Fruit fly (Drosophila melanogaster) whole organism, embryonic: ENCODE measurements around the gene CG11158.
A peak's percentile ranks its signal among the peaks of the same experiment; 100 is the strongest.

ENCODE experiments used
- ATbp ChIP-seq: fragments of 200-800 bp; sonication (Bioruptor generic); optimal IDR thresholded peaks from 2 replicates; lab custom pipeline; 2017; ENCODE audit warnings: missing biosample characterization, mild to moderate bottlenecking, missing genetic modification characterization, missing genetic modification reagents
- Adf1 ChIP-seq: fragments of 200-800 bp; sonication (Bioruptor generic); IDR thresholded peaks from 2 replicates; pipeline ENCODE4 v1.3.6; 2022; ENCODE audit warnings: missing biosample characterization, missing genetic modification characterization
- CG10209 ChIP-seq: fragments of 200-800 bp; sonication (Bioruptor generic); optimal IDR thresholded peaks from 3 replicates; lab custom pipeline; 2017; ENCODE audit warnings: missing biosample characterization, mild to moderate bottlenecking, missing genetic modification characterization, missing genetic modification reagents
- CG11085 ChIP-seq: fragments of 200-800 bp; sonication (Bioruptor generic); IDR thresholded peaks from 2 replicates; pipeline ENCODE4 v1.3.6; 2022; ENCODE audit warnings: missing biosample characterization, missing genetic modification characterization
- CG11398 ChIP-seq: fragments of 200-800 bp; sonication (Bioruptor generic); optimal IDR thresholded peaks from 2 replicates; lab custom pipeline; 2016; ENCODE audit warnings: missing biosample characterization, missing genetic modification characterization
- CG11560 ChIP-seq: fragments of 200-800 bp; sonication (Bioruptor generic); IDR thresholded peaks from 3 replicates; pipeline ENCODE4 v1.3.6; 2022; ENCODE audit warnings: missing biosample characterization, missing genetic modification characterization
- CG1233 ChIP-seq: fragments of 200-800 bp; sonication (Bioruptor generic); optimal IDR thresholded peaks from 4 replicates; lab custom pipeline; 2018; ENCODE audit warnings: missing biosample characterization, mild to moderate bottlenecking, missing genetic modification characterization
- CG13296 ChIP-seq: fragments of 200-800 bp; sonication (Bioruptor generic); optimal IDR thresholded peaks from 3 replicates; lab custom pipeline; 2018; ENCODE audit warnings: missing biosample characterization, mild to moderate bottlenecking, missing genetic modification characterization
- CG15479 ChIP-seq: fragments of 200-800 bp; sonication (Bioruptor generic); optimal IDR thresholded peaks from 3 replicates; lab custom pipeline; 2019; ENCODE audit warnings: missing biosample characterization, mild to moderate bottlenecking, missing genetic modification characterization, moderate library complexity
- CG15514 ChIP-seq: fragments of 200-800 bp; sonication (Bioruptor generic); optimal IDR thresholded peaks from 3 replicates; lab custom pipeline; 2017; ENCODE audit warnings: missing biosample characterization, missing genetic modification characterization, mild to moderate bottlenecking, moderate library complexity, missing genetic modification reagents
- CG16813 ChIP-seq: fragments of 200-800 bp; sonication (Bioruptor generic); IDR thresholded peaks from 3 replicates; pipeline ENCODE4 v1.3.6; 2022; ENCODE audit warnings: missing biosample characterization, missing genetic modification characterization; ENCODE audit not compliant: partially characterized antibody
- CG16815 ChIP-seq: fragments of 200-800 bp; sonication (Bioruptor generic); optimal IDR thresholded peaks from 3 replicates; lab custom pipeline; 2017; ENCODE audit warnings: missing biosample characterization, mild to moderate bottlenecking, missing genetic modification characterization
- CG17385 ChIP-seq: fragments of 200-800 bp; sonication (Bioruptor generic); optimal IDR thresholded peaks from 3 replicates; lab custom pipeline; 2018; ENCODE audit warnings: missing biosample characterization, mild to moderate bottlenecking, missing genetic modification characterization
- CG2120 ChIP-seq: fragments of 200-800 bp; sonication (Bioruptor generic); optimal IDR thresholded peaks from 3 replicates; lab custom pipeline; 2016; ENCODE audit warnings: missing biosample characterization, missing genetic modification characterization
- CG3163 ChIP-seq: fragments of 200-800 bp; sonication (Bioruptor generic); optimal IDR thresholded peaks from 3 replicates; lab custom pipeline; 2016; ENCODE audit warnings: missing biosample characterization, missing genetic modification characterization
- CG4707 ChIP-seq: fragments of 200-800 bp; sonication (Bioruptor generic); optimal IDR thresholded peaks from 2 replicates; lab custom pipeline; 2018; ENCODE audit warnings: missing biosample characterization, mild to moderate bottlenecking, missing genetic modification characterization, moderate library complexity
- CG6254 ChIP-seq: fragments of 200-800 bp; sonication (Bioruptor generic); optimal IDR thresholded peaks from 3 replicates; lab custom pipeline; 2017; ENCODE audit warnings: mild to moderate bottlenecking, missing biosample characterization, missing genetic modification reagents, missing genetic modification characterization
- CG6683 ChIP-seq: fragments of 200-800 bp; sonication (Bioruptor generic); optimal IDR thresholded peaks from 2 replicates; lab custom pipeline; 2017; ENCODE audit warnings: missing biosample characterization, mild to moderate bottlenecking, missing genetic modification characterization, missing genetic modification reagents
- CG7839 ChIP-seq: fragments of 200-800 bp; sonication (Bioruptor generic); optimal IDR thresholded peaks from 3 replicates; lab custom pipeline; 2018; ENCODE audit warnings: missing biosample characterization, mild to moderate bottlenecking, missing genetic modification characterization, moderate library complexity
- CG9215 ChIP-seq: fragments of 200-800 bp; sonication (Bioruptor generic); IDR thresholded peaks from 2 replicates; pipeline ENCODE4 v1.3.6; 2022; ENCODE audit warnings: missing biosample characterization, missing genetic modification characterization
- Chrac-16 ChIP-seq: fragments of 200-800 bp; sonication (Bioruptor generic); optimal IDR thresholded peaks from 3 replicates; lab custom pipeline; 2016; ENCODE audit warnings: missing biosample characterization, missing genetic modification characterization
- CkIIα-i1 ChIP-seq: fragments of 200-800 bp; sonication (Bioruptor generic); IDR thresholded peaks from 2 replicates; pipeline ENCODE4 v1.3.6; 2022; ENCODE audit warnings: missing biosample characterization, missing genetic modification characterization
- Hmx ChIP-seq: fragments of 200-800 bp; sonication (Bioruptor generic); optimal IDR thresholded peaks from 2 replicates; lab custom pipeline; 2016; ENCODE audit warnings: missing biosample characterization, missing genetic modification characterization
- Med ChIP-seq: fragments of 200-800 bp; sonication (Bioruptor generic); peaks from one replicate; lab custom pipeline; 2016; ENCODE audit warnings: missing biosample characterization, missing genetic modification characterization, mild to moderate bottlenecking, inconsistent platforms, moderate library complexity
- Mes4 ChIP-seq: fragments of 200-800 bp; sonication (Bioruptor generic); optimal IDR thresholded peaks from 2 replicates; lab custom pipeline; 2016; ENCODE audit warnings: missing biosample characterization, missing genetic modification characterization
- Nf-YA ChIP-seq: fragments of 200-800 bp; sonication (Bioruptor generic); IDR thresholded peaks from 2 replicates; pipeline ENCODE4 v1.3.6; 2022; ENCODE audit warnings: missing biosample characterization, missing genetic modification characterization
- Six4 ChIP-seq: fragments of 200-800 bp; sonication (Bioruptor generic); optimal IDR thresholded peaks from 2 replicates; lab custom pipeline; 2016; ENCODE audit warnings: missing biosample characterization, missing genetic modification characterization
- Spps ChIP-seq: fragments of 200-800 bp; sonication (Bioruptor generic); optimal IDR thresholded peaks from 2 replicates; lab custom pipeline; 2018; ENCODE audit warnings: missing biosample characterization, mild to moderate bottlenecking, missing genetic modification characterization
- Xrp1 ChIP-seq: fragments of 200-800 bp; sonication (Bioruptor generic); IDR thresholded peaks from 2 replicates; pipeline ENCODE4 v1.3.6; 2022; ENCODE audit warnings: missing biosample characterization, missing genetic modification characterization
- amos ChIP-seq: fragments of 200-800 bp; sonication (Bioruptor generic); IDR thresholded peaks from 2 replicates; pipeline ENCODE4 v1.3.6; 2022; ENCODE audit warnings: missing biosample characterization, missing genetic modification characterization; ENCODE audit not compliant: partially characterized antibody
- bab2 ChIP-seq: fragments of 200-800 bp; sonication (Bioruptor generic); optimal IDR thresholded peaks from 2 replicates; lab custom pipeline; 2016; ENCODE audit warnings: missing biosample characterization, missing genetic modification characterization
- bowl ChIP-seq: fragments of 200-800 bp; sonication (Bioruptor generic); IDR thresholded peaks from 2 replicates; pipeline ENCODE4 v1.3.6; 2022; ENCODE audit warnings: missing biosample characterization, missing genetic modification characterization
- btn ChIP-seq: fragments of 200-800 bp; sonication (Bioruptor generic); optimal IDR thresholded peaks from 2 replicates; lab custom pipeline; 2016; ENCODE audit warnings: missing biosample characterization, missing genetic modification characterization
- fd64A ChIP-seq: fragments of 200-800 bp; sonication (Bioruptor generic); optimal IDR thresholded peaks from 3 replicates; lab custom pipeline; 2018; ENCODE audit warnings: missing biosample characterization, mild to moderate bottlenecking, missing genetic modification characterization
- gro ChIP-seq: fragments of 200-800 bp; sonication (Bioruptor generic); optimal IDR thresholded peaks from 2 replicates; lab custom pipeline; 2016; ENCODE audit warnings: missing biosample characterization, missing genetic modification characterization
- ham ChIP-seq: fragments of 200-800 bp; sonication (Bioruptor generic); IDR thresholded peaks from 2 replicates; pipeline ENCODE4 v1.3.6; 2022; ENCODE audit warnings: missing biosample characterization, missing genetic modification characterization
- kah ChIP-seq: fragments of 200-800 bp; sonication (Bioruptor generic); optimal IDR thresholded peaks from 2 replicates; lab custom pipeline; 2018; ENCODE audit warnings: missing biosample characterization, mild to moderate bottlenecking, missing genetic modification characterization
- kni ChIP-seq: fragments of 200-800 bp; sonication (Bioruptor generic); optimal IDR thresholded peaks from 3 replicates; lab custom pipeline; 2017; ENCODE audit warnings: mild to moderate bottlenecking, missing biosample characterization, missing genetic modification reagents, missing genetic modification characterization
- nom ChIP-seq: fragments of 200-800 bp; sonication (Bioruptor generic); optimal IDR thresholded peaks from 2 replicates; lab custom pipeline; 2017; ENCODE audit warnings: missing biosample characterization, missing genetic modification characterization, mild to moderate bottlenecking, moderate library complexity, missing genetic modification reagents
- org-1 ChIP-seq: fragments of 200-800 bp; sonication (Bioruptor generic); optimal IDR thresholded peaks from 2 replicates; lab custom pipeline; 2017; ENCODE audit warnings: missing biosample characterization, missing genetic modification characterization
- pfk ChIP-seq: fragments of 200-800 bp; sonication (Bioruptor generic); optimal IDR thresholded peaks from 2 replicates; lab custom pipeline; 2018; ENCODE audit warnings: missing biosample characterization, mild to moderate bottlenecking, missing genetic modification characterization, moderate library complexity
- pzg ChIP-seq: fragments of 200-800 bp; sonication (Bioruptor generic); optimal IDR thresholded peaks from 3 replicates; lab custom pipeline; 2018; ENCODE audit warnings: missing biosample characterization, mild to moderate bottlenecking, missing genetic modification characterization, moderate library complexity
- rib ChIP-seq: fragments of 200-800 bp; sonication (Bioruptor generic); IDR thresholded peaks from 2 replicates; pipeline ENCODE4 v1.3.6; 2022; ENCODE audit warnings: missing biosample characterization, missing genetic modification characterization
- ro ChIP-seq: fragments of 200-800 bp; sonication (Bioruptor generic); IDR thresholded peaks from 2 replicates; pipeline ENCODE4 v1.3.6; 2022; ENCODE audit warnings: missing biosample characterization, missing genetic modification characterization
- row ChIP-seq: fragments of 200-800 bp; sonication (Bioruptor generic); IDR thresholded peaks from 3 replicates; pipeline ENCODE4 v1.3.6; 2022; ENCODE audit warnings: missing biosample characterization, missing genetic modification characterization
- sisA ChIP-seq: fragments of 200-800 bp; sonication (Bioruptor generic); IDR thresholded peaks from 2 replicates; pipeline ENCODE4 v1.3.6; 2022; ENCODE audit warnings: missing biosample characterization, missing genetic modification characterization
- slp2 ChIP-seq: fragments of 200-800 bp; sonication (Bioruptor generic); optimal IDR thresholded peaks from 2 replicates; lab custom pipeline; 2016; ENCODE audit warnings: missing biosample characterization, missing genetic modification characterization
- ssp ChIP-seq: fragments of 200-800 bp; sonication (Bioruptor generic); IDR thresholded peaks from 2 replicates; pipeline ENCODE4 v1.3.6; 2022; ENCODE audit warnings: missing biosample characterization, missing genetic modification characterization
- wor ChIP-seq: fragments of 200-800 bp; sonication (Bioruptor generic); IDR thresholded peaks from 2 replicates; pipeline ENCODE4 v1.3.6; 2022; ENCODE audit warnings: missing biosample characterization, missing genetic modification characterization

Gene CG11158

DNA sequence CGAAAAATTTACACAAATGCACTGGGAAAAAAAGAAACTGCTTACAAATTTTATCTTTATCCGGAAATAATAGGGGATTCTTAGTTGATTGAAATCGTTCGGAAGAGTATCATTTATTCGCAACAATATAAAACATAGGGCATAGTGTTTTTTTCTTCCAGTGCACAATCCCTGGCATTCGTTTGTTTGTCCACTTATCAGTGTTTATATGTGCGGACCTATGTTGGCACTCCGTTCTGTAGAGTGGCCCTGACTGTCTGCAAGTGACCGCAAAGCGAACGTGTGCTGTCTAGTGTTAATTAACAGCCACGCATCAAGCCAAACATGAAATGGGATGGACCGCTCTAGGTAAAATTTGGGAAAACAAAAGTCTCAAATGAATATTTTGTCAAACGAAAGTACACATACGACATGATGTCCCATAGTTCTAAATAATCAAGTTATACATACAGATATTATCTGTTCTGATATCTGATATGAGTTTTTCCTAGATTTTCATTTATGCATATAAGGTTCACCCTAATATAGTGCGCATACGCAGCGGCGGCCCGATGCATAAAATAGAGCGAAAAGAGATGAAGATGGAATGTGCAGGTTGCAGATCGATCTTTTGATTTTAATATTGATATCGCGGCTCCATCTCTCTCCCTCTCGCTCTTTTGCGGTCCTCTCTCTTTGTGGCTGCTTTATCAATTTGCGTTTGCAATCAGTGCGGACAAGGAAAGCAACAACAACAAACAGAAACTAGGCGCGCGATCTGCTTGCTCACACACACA is 41.4 kb upstream of the CG11158 start (continued):
- TF ChIP-seq CG16813 (GFP tag; lab: Robert Waterston, UW), result no peak
- TF ChIP-seq CG3163 (GFP tag; lab: Kevin White, UChicago), result peak; percentile 78
- TF ChIP-seq CG15479, result no peak
- TF ChIP-seq CG15514 (GFP tag; lab: Kevin White, UChicago), result peak; percentile 86
- TF ChIP-seq Mes4 (GFP tag; lab: Kevin White, UChicago), result peak; percentile 89
- TF ChIP-seq gro, result peak; percentile 94
- TF ChIP-seq CG10209 (GFP tag; lab: Kevin White, UChicago), result peak; percentile 94
- peak; percentile 95 for TF ChIP-seq CG7839 (tag; lab: Kevin White, UChicago)
- peak; percentile 67 for TF ChIP-seq kni
- peak; percentile 88 for TF ChIP-seq Six4 (GFP tag; lab: Kevin White, UChicago)
- TF ChIP-seq rib, result peak; percentile 95
- TF ChIP-seq CG11085 (GFP tag; lab: Robert Waterston, UW), result peak; percentile 89
- peak; percentile 84 for TF ChIP-seq CG16815
- TF ChIP-seq sisA (GFP tag; lab: Robert Waterston, UW), result peak; percentile 92
- TF ChIP-seq Xrp1 (GFP tag; lab: Robert Waterston, UW), result peak; percentile 90
- TF ChIP-seq CG11560 (tag; lab: Robert Waterston, UW), result peak; percentile 85
- TF ChIP-seq CG6254 (GFP tag; lab: Kevin White, UChicago), result peak; percentile 71
- TF ChIP-seq nom (GFP tag; lab: Kevin White, UChicago), result peak; percentile 76
- TF ChIP-seq Med, result peak; percentile 99
- peak; percentile 92 for TF ChIP-seq btn (GFP tag; lab: Kevin White, UChicago)
- peak; percentile 91 for TF ChIP-seq CG17385
- peak; percentile 89 for TF ChIP-seq org-1 (GFP tag; lab: Kevin White, UChicago)
- peak; percentile 92 for TF ChIP-seq slp2 (GFP tag; lab: Kevin White, UChicago)
- TF ChIP-seq CkIIα-i1 (GFP tag; lab: Robert Waterston, UW), result 0 out of 2 replicates have a peak, but pooled peaks have one; percentile 49
- peak; percentile 97 for TF ChIP-seq CG2120
- peak; percentile 83 for TF ChIP-seq wor (GFP tag; lab: Robert Waterston, UW)
- peak; percentile 87 for TF ChIP-seq Hmx (GFP tag; lab: Kevin White, UChicago)
- no peak for TF ChIP-seq amos (GFP tag; lab: Robert Waterston, UW)
- TF ChIP-seq row, result peak; percentile 95
- 0 out of 2 replicates have a peak, but pooled peaks have one; percentile 43 for TF ChIP-seq ro (GFP tag; lab: Robert Waterston, UW)
- TF ChIP-seq pzg (GFP tag; lab: Kevin White, UChicago), result peak; percentile 16
- TF ChIP-seq Spps (tag; lab: Kevin White, UChicago), result peak; percentile 62
- TF ChIP-seq ATbp (GFP tag; lab: Kevin White, UChicago), result peak; percentile 88
- peak; percentile 76 for TF ChIP-seq CG6683 (GFP tag; lab: Kevin White, UChicago)
- peak; percentile 51 for TF ChIP-seq CG4707 (GFP tag; lab: Kevin White, UChicago)
- peak; percentile 94 for TF ChIP-seq CG11398 (GFP tag; lab: Kevin White, UChicago)
- TF ChIP-seq bowl (GFP tag; lab: Robert Waterston, UW), result peak; percentile 74
- peak; percentile 78 for TF ChIP-seq ssp
- peak; percentile 67; the same call in 1 of the 2 replicates for TF ChIP-seq Adf1 (GFP tag; lab: Robert Waterston, UW)
- TF ChIP-seq CG9215, result peak; percentile 89
- no peak for TF ChIP-seq pfk (GFP tag; lab: Kevin White, UChicago)
- peak; percentile 92 for TF ChIP-seq CG13296 (GFP tag; lab: Kevin White, UChicago)
- TF ChIP-seq CG1233, result peak; percentile 94
- TF ChIP-seq bab2 (GFP tag; lab: Kevin White, UChicago), result peak; percentile 96
- peak; percentile 79 for TF ChIP-seq Nf-YA (GFP tag; lab: Robert Waterston, UW)
- TF ChIP-seq Chrac-16 (GFP tag; lab: Kevin White, UChicago), result peak; percentile 92
- peak; percentile 90 for TF ChIP-seq ham
- peak; percentile 76 for TF ChIP-seq fd64A (GFP tag; lab: Kevin White, UChicago)
- TF ChIP-seq kah (GFP tag; lab: Kevin White, UChicago), result peak; percentile 39
